Worm (Caenorhabditis elegans) whole organism, L1 larva: ENCODE measurements around the gene ZK353.9.

Experiments
- ces-1 ChIP-seq: fragments of 150-350 bp; optimal IDR thresholded peaks from 2 replicates; lab custom pipeline; 2014; ENCODE audit warnings: missing biosample characterization, missing genetic modification reagents, missing genetic modification characterization
- fkh-10 ChIP-seq: sonication (generic microtip); optimal IDR thresholded peaks from 2 replicates; lab custom pipeline; 2017; ENCODE audit warnings: missing biosample characterization, missing genetic modification reagents, missing genetic modification characterization
- lin-39 ChIP-seq: fragments of 150-350 bp; optimal IDR thresholded peaks from 2 replicates; lab custom pipeline; 2014; ENCODE audit warnings: missing biosample characterization, missing genetic modification reagents, missing genetic modification characterization
- nhr-11 ChIP-seq: fragments of 150-350 bp; optimal IDR thresholded peaks from 2 replicates; lab custom pipeline; 2014; ENCODE audit warnings: missing biosample characterization, missing genetic modification characterization
- nhr-77 ChIP-seq: fragments of 150-350 bp; optimal IDR thresholded peaks from 2 replicates; lab custom pipeline; 2014; ENCODE audit warnings: missing biosample characterization, missing genetic modification characterization
- pqm-1 ChIP-seq: sonication (generic microtip); optimal IDR thresholded peaks from 3 replicates; lab custom pipeline; 2017; ENCODE audit warnings: missing biosample characterization, missing genetic modification characterization
- snpc-4 ChIP-seq: fragments of 150-350 bp; optimal IDR thresholded peaks from 2 replicates; lab custom pipeline; 2014; ENCODE audit warnings: missing biosample characterization, missing genetic modification characterization

DNA sequence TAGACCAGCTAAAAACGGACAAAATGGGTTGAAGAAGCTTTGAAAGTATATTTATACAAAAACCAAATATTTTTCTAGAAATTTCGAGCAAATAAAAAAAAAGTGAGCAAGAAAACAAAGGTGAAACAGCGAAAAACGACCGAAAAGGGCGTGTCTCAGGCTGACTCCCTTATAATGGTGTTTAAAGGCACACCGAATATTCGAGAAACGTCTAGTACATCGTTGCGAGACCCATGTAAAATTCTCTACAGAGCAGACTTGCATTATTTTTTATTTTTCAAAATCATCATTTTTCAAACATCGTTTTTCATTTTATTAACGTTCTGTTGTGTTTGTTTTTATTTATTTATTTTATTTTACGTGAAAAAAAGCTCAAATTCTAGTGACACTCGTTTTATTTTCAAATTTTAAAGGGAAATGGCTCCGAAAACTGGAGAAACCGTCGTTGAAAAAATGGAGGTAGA is 37.7 kb downstream of the ZK353.9 start, which contains the start of gene rpn-3:
- no peak for TF ChIP-seq ces-1 (GFP tag; lab: Kevin White, UChicago)
- TF ChIP-seq lin-39 (tag; lab: Kevin White, UChicago), result peak; percentile 95
- peak; percentile 88 for TF ChIP-seq snpc-4 (tag; lab: Kevin White, UChicago)
- TF ChIP-seq fkh-10, result peak; percentile 89
- peak; percentile 95 for TF ChIP-seq nhr-77
- TF ChIP-seq pqm-1 (tag; lab: Kevin White, UChicago), result peak; percentile 53
- TF ChIP-seq nhr-11 (tag; lab: Kevin White, UChicago), result peak; percentile 93
